Worm (Caenorhabditis elegans) whole organism, L4/young adult: Measurements from ENCODE around the gene fbxb-52.

Experiments
- W03F9.2 ChIP-seq: fragments of 150-350 bp; optimal IDR thresholded peaks from 2 replicates; lab custom pipeline; 2014; ENCODE audit warnings: missing biosample characterization, missing genetic modification characterization
- dao-5 ChIP-seq: sonication (generic microtip); optimal IDR thresholded peaks from 2 replicates; lab custom pipeline; 2016; ENCODE audit warnings: missing genotype, missing genetic modification characterization, moderate library complexity, missing compliant biosample characterization
- him-1 ChIP-seq: sonication (generic microtip); optimal IDR thresholded peaks from 2 replicates; lab custom pipeline; 2016; ENCODE audit warnings: missing genotype, missing genetic modification reagents, missing genetic modification characterization, missing compliant biosample characterization

DNA sequence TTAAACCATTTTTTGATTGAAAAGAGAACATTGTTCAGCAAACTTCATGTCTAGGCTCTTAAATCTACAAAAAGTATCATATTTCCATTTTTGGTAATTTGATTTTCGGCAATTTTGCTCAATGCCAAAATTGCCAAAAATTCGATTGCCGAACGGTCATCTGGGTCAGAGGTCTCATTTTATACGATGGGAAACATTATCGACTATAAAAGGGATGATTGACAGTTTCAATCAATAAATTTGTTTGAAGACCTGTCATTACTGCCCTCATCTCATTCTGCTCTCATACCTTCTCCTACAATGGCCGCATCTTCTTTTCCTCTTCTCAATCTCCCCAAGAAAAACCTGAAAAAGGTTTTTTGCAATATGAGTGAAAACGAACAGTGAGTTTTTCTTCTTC lies 11.5 kb upstream of the fbxb-52 start, which contains the start of gene K05F6.14:
- no peak for TF ChIP-seq him-1 (tag; lab: Kevin White, UChicago)
- TF ChIP-seq W03F9.2 (tag; lab: Kevin White, UChicago): no peak
- no peak for TF ChIP-seq dao-5 (tag; lab: Kevin White, UChicago)
